Worm (Caenorhabditis elegans) whole organism, late embryonic: ENCODE results near the gene C08F8.6.

ENCODE experiments used
- F13H6.1 ChIP-seq: sonication (generic microtip); optimal IDR thresholded peaks from 2 replicates; lab custom pipeline; 2016; ENCODE audit warnings: missing genetic modification characterization, missing compliant biosample characterization
- K02D7.2 ChIP-seq: sonication (generic microtip); optimal IDR thresholded peaks from 2 replicates; lab custom pipeline; 2017; ENCODE audit warnings: mild to moderate bottlenecking, missing genetic modification characterization, missing compliant biosample characterization
- T23F11.4 ChIP-seq: fragments of 200-800 bp; sonication (Bioruptor generic); optimal IDR thresholded peaks from 2 replicates; lab custom pipeline; 2018; ENCODE audit warnings: mild to moderate bottlenecking, missing genetic modification characterization, missing compliant biosample characterization
- ahr-1 ChIP-seq: sonication (generic microtip); optimal IDR thresholded peaks from 2 replicates; lab custom pipeline; 2016; ENCODE audit warnings: missing genetic modification characterization, missing compliant biosample characterization
- ama-1 ChIP-seq: fragments of 150-350 bp; optimal IDR thresholded peaks from 2 replicates; lab custom pipeline; 2014
- ceh-19 ChIP-seq: fragments of 200-800 bp; sonication (Bioruptor generic); optimal IDR thresholded peaks from 2 replicates; lab custom pipeline; 2018; ENCODE audit warnings: mild to moderate bottlenecking, missing genetic modification characterization, missing compliant biosample characterization
- ceh-2 ChIP-seq: sonication (generic microtip); optimal IDR thresholded peaks from 2 replicates; lab custom pipeline; 2016; ENCODE audit warnings: missing genotype, missing genetic modification characterization, missing compliant biosample characterization
- ceh-30 ChIP-seq: fragments of 150-350 bp; optimal IDR thresholded peaks from 2 replicates; lab custom pipeline; 2014; ENCODE audit warnings: missing biosample characterization, missing genetic modification characterization
- ceh-31 ChIP-seq: sonication (generic microtip); optimal IDR thresholded peaks from 2 replicates; lab custom pipeline; 2016; ENCODE audit warnings: missing genetic modification characterization, missing compliant biosample characterization
- ceh-34 ChIP-seq: sonication (generic microtip); optimal IDR thresholded peaks from 2 replicates; lab custom pipeline; 2016; ENCODE audit warnings: mild to moderate bottlenecking, missing genetic modification characterization, missing compliant biosample characterization
- ceh-48 ChIP-seq: sonication (generic microtip); optimal IDR thresholded peaks from 2 replicates; lab custom pipeline; 2016; ENCODE audit warnings: missing genetic modification characterization, inconsistent platforms, missing compliant biosample characterization
- ceh-9 ChIP-seq: sonication (generic microtip); optimal IDR thresholded peaks from 2 replicates; lab custom pipeline; 2016; ENCODE audit warnings: mild to moderate bottlenecking, missing genetic modification characterization, inconsistent platforms, missing compliant biosample characterization
- che-1 ChIP-seq: sonication (generic microtip); optimal IDR thresholded peaks from 2 replicates; lab custom pipeline; 2016; ENCODE audit warnings: mild to moderate bottlenecking, missing genetic modification characterization, missing compliant biosample characterization
- elt-2 ChIP-seq: sonication (generic microtip); optimal IDR thresholded peaks from 2 replicates; lab custom pipeline; 2016; ENCODE audit warnings: missing genetic modification reagents, missing genetic modification characterization, missing compliant biosample characterization
- eyg-1 ChIP-seq: sonication (generic microtip); optimal IDR thresholded peaks from 2 replicates; lab custom pipeline; 2016; ENCODE audit warnings: missing genotype, missing genetic modification characterization, missing compliant biosample characterization
- fkh-10 ChIP-seq: fragments of 150-350 bp; optimal IDR thresholded peaks from 2 replicates; lab custom pipeline; 2014; ENCODE audit warnings: missing biosample characterization, missing genetic modification reagents, missing genetic modification characterization
- fkh-6 ChIP-seq: sonication (generic microtip); optimal IDR thresholded peaks from 2 replicates; lab custom pipeline; 2016; ENCODE audit warnings: missing genetic modification characterization, missing compliant biosample characterization
- gmeb-2 ChIP-seq: sonication (generic microtip); optimal IDR thresholded peaks from 2 replicates; lab custom pipeline; 2016; ENCODE audit warnings: missing genetic modification characterization, inconsistent platforms, missing compliant biosample characterization
- hlh-13 ChIP-seq: fragments of 200-800 bp; sonication (Bioruptor generic); optimal IDR thresholded peaks from 2 replicates; lab custom pipeline; 2018; ENCODE audit warnings: mild to moderate bottlenecking, missing genetic modification characterization, missing compliant biosample characterization
- lin-11 ChIP-seq: fragments of 200-800 bp; sonication (Bioruptor generic); optimal IDR thresholded peaks from 2 replicates; lab custom pipeline; 2018; ENCODE audit warnings: mild to moderate bottlenecking, missing genetic modification characterization, missing compliant biosample characterization
- mec-3 ChIP-seq: sonication (generic microtip); optimal IDR thresholded peaks from 2 replicates; lab custom pipeline; 2016; ENCODE audit warnings: borderline replicate concordance, missing genetic modification characterization, missing compliant biosample characterization
- nfya-1 ChIP-seq: sonication (generic microtip); optimal IDR thresholded peaks from 2 replicates; lab custom pipeline; 2017; ENCODE audit warnings: missing genetic modification characterization, mild to moderate bottlenecking, missing compliant biosample characterization, antibody characterized with exemption, moderate library complexity
- nhr-11 ChIP-seq: fragments of 150-350 bp; optimal IDR thresholded peaks from 2 replicates; lab custom pipeline; 2014; ENCODE audit warnings: missing biosample characterization, missing genetic modification characterization
- npax-4 ChIP-seq: sonication (generic microtip); optimal IDR thresholded peaks from 2 replicates; lab custom pipeline; 2016; ENCODE audit warnings: missing genetic modification characterization, missing compliant biosample characterization
- pag-3 ChIP-seq: sonication (generic microtip); optimal IDR thresholded peaks from 2 replicates; lab custom pipeline; 2016; ENCODE audit warnings: missing compliant biosample characterization, missing genetic modification characterization, borderline replicate concordance
- pat-9 ChIP-seq: fragments of 200-800 bp; sonication (Bioruptor generic); optimal IDR thresholded peaks from 2 replicates; lab custom pipeline; 2018; ENCODE audit warnings: mild to moderate bottlenecking, missing genetic modification characterization, moderate library complexity, missing compliant biosample characterization
- pros-1 ChIP-seq: fragments of 150-350 bp; optimal IDR thresholded peaks from 2 replicates; lab custom pipeline; 2014; ENCODE audit warnings: missing biosample characterization, missing genetic modification reagents, missing genetic modification characterization
- rnt-1 ChIP-seq: sonication (generic microtip); optimal IDR thresholded peaks from 2 replicates; lab custom pipeline; 2016; ENCODE audit warnings: missing genetic modification characterization, missing compliant biosample characterization
- sox-4 ChIP-seq: sonication (generic microtip); optimal IDR thresholded peaks from 2 replicates; lab custom pipeline; 2017; ENCODE audit warnings: mild to moderate bottlenecking, missing genetic modification characterization, inconsistent platforms, missing compliant biosample characterization
- tbx-2 ChIP-seq: sonication (generic microtip); optimal IDR thresholded peaks from 2 replicates; lab custom pipeline; 2016; ENCODE audit warnings: missing genetic modification characterization, missing compliant biosample characterization
- tbx-7 ChIP-seq: sonication (generic microtip); optimal IDR thresholded peaks from 2 replicates; lab custom pipeline; 2016; ENCODE audit warnings: missing genotype, missing genetic modification characterization, missing compliant biosample characterization
- ttx-3 ChIP-seq: sonication (generic microtip); optimal IDR thresholded peaks from 2 replicates; lab custom pipeline; 2016; ENCODE audit warnings: missing genetic modification reagents, missing genetic modification characterization, missing compliant biosample characterization
- unc-3 ChIP-seq, 2 experiments: fragments of 200-800 bp in 1 of 2; sonication (Bioruptor generic) in 1 of 2; sonication (generic microtip) in 1 of 2; conservative IDR thresholded peaks in 1 of 2; optimal IDR thresholded peaks in 1 of 2; 2 replicates each; pipeline versions ENCODE4 v1.3.6 to Lab custom; 2016 to 2022; ENCODE audit warnings: missing compliant biosample characterization in 2 of 2, missing genetic modification characterization in 2 of 2, missing genetic modification reagents in 1 of 2
- zip-5 ChIP-seq: sonication (generic microtip); optimal IDR thresholded peaks from 2 replicates; lab custom pipeline; 2016; ENCODE audit warnings: missing genetic modification characterization, missing compliant biosample characterization

The C08F8.6 gene

DNA sequence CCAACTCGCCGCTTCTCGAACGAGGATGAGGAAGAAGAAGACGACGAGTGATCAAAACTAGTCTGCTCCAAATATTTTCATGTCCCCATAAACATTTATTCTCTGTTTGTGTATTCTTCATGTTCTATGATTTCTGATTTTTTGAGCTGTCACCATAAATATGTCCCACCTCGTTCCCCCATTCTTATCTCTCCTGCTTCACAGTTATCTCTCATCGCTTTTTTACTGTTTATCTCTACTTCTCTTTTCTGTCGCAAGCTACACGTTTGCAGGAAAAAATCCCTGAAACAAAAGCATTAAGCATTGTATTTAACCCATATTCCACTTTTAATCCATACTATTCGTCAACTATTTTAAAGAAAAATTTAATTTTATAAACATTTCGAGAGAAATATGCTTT is 34.0 kb downstream of the C08F8.6 start:
- TF ChIP-seq nhr-11 (tag; lab: Kevin White, UChicago), result no peak
- no peak for TF ChIP-seq lin-11 (tag; lab: Kevin White, UChicago)
- TF ChIP-seq tbx-7 (tag; lab: Kevin White, UChicago), result no peak
- TF ChIP-seq mec-3, result no peak
- TF ChIP-seq, all 69 proteins: peak for 0

DNA sequence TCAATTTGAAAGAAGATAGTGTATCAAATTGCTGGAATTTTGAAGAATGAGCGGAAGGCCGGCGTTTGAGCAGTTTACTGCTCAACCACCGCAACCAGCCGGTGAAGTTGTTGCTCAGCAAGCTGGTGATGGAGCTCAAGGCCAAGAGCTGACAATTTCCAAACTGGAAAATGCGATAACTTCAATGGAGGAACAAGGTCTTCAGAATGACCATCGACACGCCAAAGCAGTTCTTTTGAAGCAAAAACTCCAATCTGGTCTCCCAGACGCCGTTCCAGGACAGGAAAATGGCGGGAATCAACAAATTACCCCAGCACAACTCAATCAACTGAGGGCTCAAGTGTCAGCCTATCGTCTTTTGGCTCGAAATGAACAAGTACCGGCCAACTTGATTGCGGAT is 38.7 kb downstream of the C08F8.6 start:
- TF ChIP-seq T23F11.4 (no peak), rnt-1 (tag; lab: Kevin White, UChicago) (no peak), gmeb-2 (tag; lab: Kevin White, UChicago) (no peak), F13H6.1 (tag; lab: Kevin White, UChicago) (no peak), fkh-10 (GFP tag; lab: Kevin White, UChicago) (no peak), ceh-31 (tag; lab: Kevin White, UChicago) (no peak), pag-3 (tag; lab: Kevin White, UChicago) (no peak), che-1 (tag; lab: Kevin White, UChicago) (no peak), ama-1 (lab: Kevin White, UChicago) (no peak), ttx-3 (tag; lab: Kevin White, UChicago) (no peak), elt-2 (tag; lab: Kevin White, UChicago) (no peak), tbx-2 (tag; lab: Kevin White, UChicago) (no peak), eyg-1 (tag; lab: Kevin White, UChicago) (no peak), ceh-30 (no peak), ceh-19 (GFP tag; lab: Kevin White, UChicago) (no peak)
- TF ChIP-seq, all 69 proteins: peak for 0

DNA sequence TGAATTAATAATTGTTTCAGACTA is 38.9 kb downstream of the C08F8.6 start, which contains the start of gene swsn-4:
Gene swsn-4 (plus strand): TSS at position 21 of the 24 bp plus-strand sequence.
- TF ChIP-seq pat-9 (tag; lab: Kevin White, UChicago) (no peak), ceh-34 (tag; lab: Kevin White, UChicago) (no peak), ceh-9 (tag; lab: Kevin White, UChicago) (no peak)

DNA sequence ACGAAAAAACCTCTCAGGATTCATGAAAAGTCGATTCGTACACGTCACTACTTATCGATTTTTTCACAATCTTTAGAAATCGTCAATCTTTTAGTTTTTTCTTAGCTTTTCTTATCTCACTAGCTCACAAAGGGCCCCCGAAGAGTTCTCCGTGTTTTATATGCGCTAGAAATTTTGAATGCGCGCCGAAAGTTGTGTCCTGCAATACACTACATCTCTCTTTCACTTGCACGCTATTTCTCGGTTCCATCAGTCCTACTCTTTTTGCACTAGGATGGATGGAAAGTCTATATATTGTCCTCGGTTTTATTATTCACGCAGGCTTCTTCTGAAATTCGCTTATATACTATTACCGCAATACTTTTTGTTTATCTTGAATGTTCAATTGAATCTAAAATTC is 39.1 kb downstream of the C08F8.6 start:
- TF ChIP-seq zip-5 (tag; lab: Kevin White, UChicago) (no peak), npax-4 (tag; lab: Kevin White, UChicago) (no peak), ceh-31 (tag; lab: Kevin White, UChicago) (no peak), ceh-19 (GFP tag; lab: Kevin White, UChicago) (no peak), fkh-6 (tag; lab: Kevin White, UChicago) (no peak), ahr-1 (tag; lab: Kevin White, UChicago) (no peak), ceh-30 (no peak), K02D7.2 (tag; lab: Kevin White, UChicago) (no peak), tbx-7 (tag; lab: Kevin White, UChicago) (no peak), ceh-34 (tag; lab: Kevin White, UChicago) (no peak), sox-4 (tag; lab: Kevin White, UChicago) (no peak), mec-3 (no peak)

DNA sequence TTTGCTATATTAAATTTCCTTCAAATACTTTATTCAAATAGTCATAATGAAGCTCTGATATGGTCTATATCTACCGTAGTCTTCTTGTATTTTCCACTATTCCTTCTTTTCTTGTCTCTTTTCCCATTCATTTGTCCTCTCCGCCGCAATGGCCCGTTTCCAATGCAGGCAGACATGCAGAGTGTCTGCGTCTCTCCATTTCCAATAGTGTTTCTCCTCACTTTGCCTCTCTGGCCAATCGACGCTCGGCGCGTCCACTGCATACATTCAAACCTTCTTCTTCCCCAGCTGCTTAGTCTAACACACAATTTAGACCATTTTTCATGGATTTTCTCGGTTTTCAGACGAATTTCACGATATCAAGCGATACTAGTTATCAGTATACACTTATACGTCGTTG is 39.5 kb downstream of the C08F8.6 start:
- no peak for TF ChIP-seq pat-9 (tag; lab: Kevin White, UChicago)
- peak; percentile 17 for TF ChIP-seq ceh-34 (tag; lab: Kevin White, UChicago)
- TF ChIP-seq nfya-1 (tag; lab: Kevin White, UChicago), result peak; percentile 100
- TF ChIP-seq ceh-31 (tag; lab: Kevin White, UChicago), result peak; percentile 40
- peak; percentile 40 for TF ChIP-seq pros-1 (tag; lab: Kevin White, UChicago)
- TF ChIP-seq ceh-2 (tag; lab: Kevin White, UChicago), result peak; percentile 6
- TF ChIP-seq unc-3 (GFP tag; conservative IDR thresholded peaks at IDR 0.05; lab: Robert Waterston, UW), result no peak
- no peak for TF ChIP-seq unc-3 (tag; optimal IDR thresholded peaks at IDR 0.05; lab: Kevin White, UChicago)

DNA sequence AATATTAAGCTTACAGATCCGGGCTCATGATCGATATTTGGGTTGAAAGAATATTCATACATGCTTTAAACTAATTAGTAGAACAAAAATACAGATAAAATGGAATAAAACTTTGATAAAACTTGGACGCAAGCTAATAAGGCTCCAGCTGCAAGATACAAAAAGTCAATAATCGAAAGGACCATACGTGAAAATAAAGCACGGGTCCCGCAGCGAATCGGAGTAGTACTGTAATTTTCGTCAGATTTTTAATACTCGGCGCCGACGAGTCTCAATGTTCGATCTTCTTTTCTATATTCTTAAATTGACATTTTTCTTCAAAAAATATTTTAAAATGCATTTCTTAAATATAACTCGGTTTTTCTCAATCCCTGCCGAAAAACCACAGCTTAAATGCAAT is 40.1 kb downstream of the C08F8.6 start, which contains the start of gene spo-11:
Gene spo-11 (minus strand): TSS at position 189 of the 400 bp plus-strand sequence.
- no peak for TF ChIP-seq hlh-13 (GFP tag; lab: Kevin White, UChicago)
- TF ChIP-seq ceh-48, result no peak
- TF ChIP-seq zip-5 (tag; lab: Kevin White, UChicago), result no peak
